Fruit fly (Drosophila melanogaster) whole organism, adult: ENCODE results near the gene CG34278.

Experiments used
- CG11617 ChIP-seq: fragments of 200-800 bp; sonication (Bioruptor generic); optimal IDR thresholded peaks from 2 replicates; lab custom pipeline; 2017; ENCODE audit warnings: mild to moderate bottlenecking, missing biosample characterization, missing genetic modification reagents, missing genetic modification characterization
- CG12768 ChIP-seq: fragments of 200-800 bp; sonication (Bioruptor generic); optimal IDR thresholded peaks from 2 replicates; lab custom pipeline; 2017; ENCODE audit warnings: missing biosample characterization, missing genetic modification characterization, mild to moderate bottlenecking, moderate library complexity, missing genetic modification reagents
- CG14711 ChIP-seq: fragments of 200-800 bp; sonication (Bioruptor generic); optimal IDR thresholded peaks from 2 replicates; lab custom pipeline; 2018; ENCODE audit warnings: missing biosample characterization, mild to moderate bottlenecking, missing genetic modification characterization, moderate library complexity
- CG1620 ChIP-seq: fragments of 200-800 bp; sonication (Bioruptor generic); optimal IDR thresholded peaks from 2 replicates; lab custom pipeline; 2016; ENCODE audit warnings: missing biosample characterization, missing genetic modification characterization
- CG33017 ChIP-seq: fragments of 200-800 bp; sonication (Bioruptor generic); optimal IDR thresholded peaks from 2 replicates; lab custom pipeline; 2018; ENCODE audit warnings: missing biosample characterization, mild to moderate bottlenecking, missing genetic modification characterization, moderate library complexity
- CG5204 ChIP-seq: fragments of 200-800 bp; sonication (Bioruptor generic); optimal IDR thresholded peaks from 2 replicates; lab custom pipeline; 2016; ENCODE audit warnings: missing biosample characterization, missing genetic modification characterization
- CG7045 ChIP-seq: fragments of 200-800 bp; sonication (Bioruptor generic); optimal IDR thresholded peaks from 2 replicates; lab custom pipeline; 2017; ENCODE audit warnings: missing biosample characterization, mild to moderate bottlenecking, missing genetic modification characterization
- CG7101 ChIP-seq: fragments of 200-800 bp; sonication (Bioruptor generic); optimal IDR thresholded peaks from 2 replicates; lab custom pipeline; 2018; ENCODE audit warnings: missing biosample characterization, mild to moderate bottlenecking, missing genetic modification characterization, moderate library complexity
- Clk ChIP-seq: fragments of 200-800 bp; sonication (Bioruptor generic); optimal IDR thresholded peaks from 2 replicates; lab custom pipeline; 2017; ENCODE audit warnings: missing biosample characterization, missing genetic modification characterization
- Crg-1 ChIP-seq: fragments of 200-800 bp; sonication (Bioruptor generic); optimal IDR thresholded peaks from 2 replicates; lab custom pipeline; 2016; ENCODE audit warnings: missing biosample characterization, missing genetic modification characterization
- Hr96 ChIP-seq: fragments of 200-800 bp; sonication (Bioruptor generic); optimal IDR thresholded peaks from 2 replicates; lab custom pipeline; 2016; ENCODE audit warnings: missing biosample characterization, missing genetic modification characterization
- Mnt ChIP-seq: fragments of 200-800 bp; sonication (Bioruptor generic); optimal IDR thresholded peaks from 2 replicates; lab custom pipeline; 2016; ENCODE audit warnings: missing biosample characterization, mild to moderate bottlenecking, missing genetic modification characterization
- bab1 ChIP-seq: fragments of 200-800 bp; sonication (Bioruptor generic); optimal IDR thresholded peaks from 3 replicates; lab custom pipeline; 2019; ENCODE audit warnings: missing biosample characterization, mild to moderate bottlenecking, missing genetic modification characterization, moderate library complexity
- cic ChIP-seq: fragments of 200-800 bp; sonication (Bioruptor generic); optimal IDR thresholded peaks from 2 replicates; lab custom pipeline; 2017; ENCODE audit warnings: missing biosample characterization, mild to moderate bottlenecking, missing genetic modification characterization, moderate library complexity
- cnc ChIP-seq, 2 experiments: fragments of >200 bp; optimal IDR thresholded peaks; 2 replicates each; lab custom pipeline; 2017
- kay ChIP-seq: fragments of 200-800 bp; sonication (Bioruptor generic); peaks from one replicate; lab custom pipeline; 2016; ENCODE audit warnings: missing biosample characterization, missing genetic modification characterization, borderline replicate concordance
- ovo ChIP-seq: fragments of 200-800 bp; sonication (Bioruptor generic); optimal IDR thresholded peaks from 2 replicates; lab custom pipeline; 2016; ENCODE audit warnings: missing biosample characterization, missing genetic modification characterization
- pad ChIP-seq: fragments of 200-800 bp; sonication (Bioruptor generic); optimal IDR thresholded peaks from 3 replicates; lab custom pipeline; 2017; ENCODE audit warnings: missing biosample characterization, missing genetic modification characterization, mild to moderate bottlenecking, moderate library complexity, missing genetic modification reagents
- tj ChIP-seq: fragments of 200-800 bp; sonication (Bioruptor generic); optimal IDR thresholded peaks from 3 replicates; lab custom pipeline; 2017; ENCODE audit warnings: missing biosample characterization, mild to moderate bottlenecking, missing genetic modification characterization, moderate library complexity
- toe ChIP-seq: fragments of 200-800 bp; sonication (Bioruptor generic); optimal IDR thresholded peaks from 2 replicates; lab custom pipeline; 2016; ENCODE audit warnings: missing biosample characterization, missing genetic modification characterization

The CG34278 gene

dm6 chr3R:17122796-17123504 is 2.7 kb downstream of the CG34278 start:
- TF ChIP-seq Crg-1 = no peak
- TF ChIP-seq Mnt (GFP tag; lab: Kevin White, UChicago) = no peak
- TF ChIP-seq kay (GFP tag; lab: Kevin White, UChicago) = no peak
- TF ChIP-seq CG33017 (tag; lab: Kevin White, UChicago) = no peak
- TF ChIP-seq CG11617 (GFP tag; lab: Kevin White, UChicago) = no peak
- TF ChIP-seq cic (GFP tag; lab: Kevin White, UChicago) = no peak
- TF ChIP-seq tj (GFP tag; lab: Kevin White, UChicago) = no peak
- no peak for TF ChIP-seq CG14711 (tag; lab: Kevin White, UChicago)
- no peak for TF ChIP-seq Hr96 (GFP tag; lab: Kevin White, UChicago)
- TF ChIP-seq CG7101 = no peak
- TF ChIP-seq Clk (GFP tag; lab: Kevin White, UChicago) = no peak
- no peak for TF ChIP-seq CG1620 (GFP tag; lab: Kevin White, UChicago)
- no peak for TF ChIP-seq CG12768 (GFP tag; lab: Kevin White, UChicago)
- no peak for TF ChIP-seq CG7045 (GFP tag; lab: Kevin White, UChicago)
- no peak for TF ChIP-seq pad (GFP tag; lab: Kevin White, UChicago)
- no peak for TF ChIP-seq bab1 (GFP tag; lab: Kevin White, UChicago)
- no peak for TF ChIP-seq cnc (optimal IDR thresholded peaks at IDR 0.05; lab: Kevin White, UChicago)
- TF ChIP-seq ovo (GFP tag; lab: Kevin White, UChicago) = no peak
- no peak for TF ChIP-seq toe (GFP tag; lab: Kevin White, UChicago)
- no peak for TF ChIP-seq CG5204 (GFP tag; lab: Kevin White, UChicago)

- TF ChIP-seq CG11617 (GFP tag; lab: Kevin White, UChicago) (no peak), Clk (GFP tag; lab: Kevin White, UChicago) (no peak)
Measured at dm6 chr3R:17124177-17124576, 3.9 kb downstream of the CG34278 start, which contains the start of gene CG45079. Gene CG45079, plus strand, starts transcription at chr3R:17124477.

- no peak for TF ChIP-seq CG33017 (tag; lab: Kevin White, UChicago)
Measured at dm6 chr3R:17125339-17126044, 5.2 kb downstream of the CG34278 start, which contains the start of gene cher. Gene cher, minus strand, starts transcription at chr3R:17125389.

dm6 chr3R:17126838-17127237 is 6.6 kb downstream of the CG34278 start, which contains the start of the genes CG17477 and CG31269:
Gene CG17477, minus strand, starts transcription at chr3R:17126938.
Gene CG31269, plus strand, starts transcription at chr3R:17127126.
- TF ChIP-seq Crg-1 (no peak), Hr96 (GFP tag; lab: Kevin White, UChicago) (no peak), CG5204 (GFP tag; lab: Kevin White, UChicago) (no peak), toe (GFP tag; lab: Kevin White, UChicago) (no peak), Clk (GFP tag; lab: Kevin White, UChicago) (no peak), CG12768 (GFP tag; lab: Kevin White, UChicago) (no peak), tj (GFP tag; lab: Kevin White, UChicago) (no peak), kay (GFP tag; lab: Kevin White, UChicago) (no peak), CG11617 (GFP tag; lab: Kevin White, UChicago) (no peak), CG14711 (tag; lab: Kevin White, UChicago) (no peak), CG7045 (GFP tag; lab: Kevin White, UChicago) (no peak), CG1620 (GFP tag; lab: Kevin White, UChicago) (no peak), CG7101 (no peak)

- no peak for TF ChIP-seq cnc (optimal IDR thresholded peaks at IDR 0.05; lab: Kevin White, UChicago)
- no peak for TF ChIP-seq CG5204 (GFP tag; lab: Kevin White, UChicago)
- no peak for TF ChIP-seq CG33017 (tag; lab: Kevin White, UChicago)
- TF ChIP-seq bab1 (GFP tag; lab: Kevin White, UChicago) = no peak
- TF ChIP-seq kay (GFP tag; lab: Kevin White, UChicago) = no peak
- TF ChIP-seq Mnt (GFP tag; lab: Kevin White, UChicago) = no peak
- no peak for TF ChIP-seq Crg-1
- TF ChIP-seq ovo (GFP tag; lab: Kevin White, UChicago) = no peak
- no peak for TF ChIP-seq cic (GFP tag; lab: Kevin White, UChicago)
- no peak for TF ChIP-seq Hr96 (GFP tag; lab: Kevin White, UChicago)
- no peak for TF ChIP-seq CG12768 (GFP tag; lab: Kevin White, UChicago)
- no peak for TF ChIP-seq pad (GFP tag; lab: Kevin White, UChicago)
- TF ChIP-seq tj (GFP tag; lab: Kevin White, UChicago) = no peak
- TF ChIP-seq CG7045 (GFP tag; lab: Kevin White, UChicago) = no peak
- TF ChIP-seq CG1620 (GFP tag; lab: Kevin White, UChicago) = no peak
Measured at dm6 chr3R:17127912-17128311, 7.6 kb downstream of the CG34278 start, which contains the start of gene CG31265. Gene CG31265, plus strand, starts transcription at chr3R:17128212.

- TF ChIP-seq toe (GFP tag; lab: Kevin White, UChicago) = no peak
- TF ChIP-seq cic (GFP tag; lab: Kevin White, UChicago) = no peak
- TF ChIP-seq CG33017 (tag; lab: Kevin White, UChicago) = no peak
- no peak for TF ChIP-seq tj (GFP tag; lab: Kevin White, UChicago)
- no peak for TF ChIP-seq bab1 (GFP tag; lab: Kevin White, UChicago)
- no peak for TF ChIP-seq cnc (optimal IDR thresholded peaks at IDR 0.05; lab: Kevin White, UChicago)
- TF ChIP-seq CG1620 (GFP tag; lab: Kevin White, UChicago) = no peak
- no peak for TF ChIP-seq Hr96 (GFP tag; lab: Kevin White, UChicago)
Measured at dm6 chr3R:17130326-17130725, 10.1 kb downstream of the CG34278 start, which contains the start of gene CG17475. Gene CG17475, minus strand, starts transcription at chr3R:17130426.
